Fruit fly (Drosophila melanogaster): ENCODE data around the gene CG4119.

- TF ChIP-seq psq (optimal IDR thresholded peaks at IDR 0.05) = peak; percentile 79
- TF ChIP-seq h (optimal IDR thresholded peaks at IDR 0.05) = no peak
Observed at dm6 chrX:5689417-5690215, 23.8 kb downstream of the CG4119 start, which contains the start of the genes PGAP1 and cv.

Data from Kc167 (cell line).